Worm (Caenorhabditis elegans) whole organism, young adult: ENCODE measurements around the gene R02E4.2.
A peak's percentile ranks its signal among the peaks of the same experiment; 100 is the strongest.

Experiments used
- B0035.1 ChIP-seq: sonication (generic microtip); optimal IDR thresholded peaks from 2 replicates; lab custom pipeline; 2016; ENCODE audit warnings: missing genetic modification characterization, mild to moderate bottlenecking, missing compliant biosample characterization, missing genotype, missing genetic modification reagents
- B0261.1 ChIP-seq: sonication (generic microtip); optimal IDR thresholded peaks from 2 replicates; lab custom pipeline; 2016; ENCODE audit warnings: mild to moderate bottlenecking, missing genetic modification characterization, moderate library complexity, missing compliant biosample characterization
- F57C9.4 ChIP-seq: sonication (generic microtip); optimal IDR thresholded peaks from 2 replicates; lab custom pipeline; 2017; ENCODE audit warnings: mild to moderate bottlenecking, missing genetic modification characterization, missing compliant biosample characterization
- K12H6.12 ChIP-seq: fragments of 200-800 bp; sonication (Bioruptor generic); optimal IDR thresholded peaks from 2 replicates; lab custom pipeline; 2018; ENCODE audit warnings: mild to moderate bottlenecking, missing genetic modification characterization, missing compliant biosample characterization
- Y56A3A.18 ChIP-seq: fragments of 200-800 bp; sonication (Bioruptor generic); IDR thresholded peaks from 2 replicates; pipeline ENCODE4 v1.3.6; 2022; ENCODE audit warnings: missing genetic modification reagents, missing genetic modification characterization, missing compliant biosample characterization
- akir-1 ChIP-seq: fragments of 200-800 bp; sonication (Bioruptor generic); optimal IDR thresholded peaks from 2 replicates; lab custom pipeline; 2018; ENCODE audit warnings: mild to moderate bottlenecking, missing genetic modification characterization, moderate library complexity, missing compliant biosample characterization
- atf-7 ChIP-seq: sonication (generic microtip); optimal IDR thresholded peaks from 2 replicates; lab custom pipeline; 2017; ENCODE audit warnings: mild to moderate bottlenecking, missing genetic modification characterization, missing compliant biosample characterization
- attf-5 ChIP-seq: fragments of 200-800 bp; sonication (Bioruptor generic); optimal IDR thresholded peaks from 2 replicates; lab custom pipeline; 2018; ENCODE audit warnings: mild to moderate bottlenecking, missing genetic modification characterization, missing compliant biosample characterization
- attf-6 ChIP-seq: fragments of 200-800 bp; sonication (Bioruptor generic); IDR thresholded peaks from 2 replicates; pipeline ENCODE4 v1.3.6; 2022; ENCODE audit warnings: missing genetic modification reagents, missing genetic modification characterization, missing compliant biosample characterization
- bed-2 ChIP-seq: fragments of 200-800 bp; sonication (Bioruptor generic); IDR thresholded peaks from 2 replicates; pipeline ENCODE4 v1.3.6; 2022; ENCODE audit warnings: missing genetic modification reagents, missing genetic modification characterization, missing compliant biosample characterization
- ccch-3 ChIP-seq: fragments of 200-800 bp; sonication (Bioruptor generic); optimal IDR thresholded peaks from 2 replicates; lab custom pipeline; 2018; ENCODE audit warnings: mild to moderate bottlenecking, missing genetic modification characterization, missing compliant biosample characterization
- cebp-1 ChIP-seq, 2 experiments: fragments of 200-800 bp in 1 of 2; sonication (Bioruptor generic) in 1 of 2; sonication (generic microtip) in 1 of 2; IDR thresholded peaks in 1 of 2; optimal IDR thresholded peaks in 1 of 2; 2 replicates each; pipeline versions ENCODE4 v1.3.6 to Lab custom; 2017 to 2022; ENCODE audit warnings: missing compliant biosample characterization in 2 of 2, missing genetic modification characterization in 2 of 2, mild to moderate bottlenecking in 1 of 2, missing genetic modification reagents in 1 of 2, moderate library complexity in 1 of 2
- ceh-100 ChIP-seq: fragments of 200-800 bp; sonication (Bioruptor generic); IDR thresholded peaks from 2 replicates; pipeline ENCODE4 v1.3.6; 2022; ENCODE audit warnings: missing genetic modification reagents, missing genetic modification characterization, missing compliant biosample characterization
- ceh-27 ChIP-seq: fragments of 200-800 bp; sonication (Bioruptor generic); optimal IDR thresholded peaks from 2 replicates; lab custom pipeline; 2018; ENCODE audit warnings: mild to moderate bottlenecking, missing genetic modification characterization, moderate library complexity, missing compliant biosample characterization
- ceh-58 ChIP-seq: fragments of 200-800 bp; sonication (Bioruptor generic); IDR thresholded peaks from 2 replicates; pipeline ENCODE4 v1.3.6; 2022; ENCODE audit warnings: missing genetic modification characterization, missing compliant biosample characterization
- ceh-91 ChIP-seq: fragments of 200-800 bp; sonication (Bioruptor generic); IDR thresholded peaks from 2 replicates; pipeline ENCODE4 v1.3.6; 2022; ENCODE audit warnings: missing genetic modification reagents, missing genetic modification characterization, missing compliant biosample characterization
- dpl-1 ChIP-seq: fragments of 150-350 bp; optimal IDR thresholded peaks from 2 replicates; lab custom pipeline; 2014; ENCODE audit warnings: missing biosample characterization, missing genetic modification reagents, missing genetic modification characterization
- egrh-3 ChIP-seq: fragments of 200-800 bp; sonication (Bioruptor generic); IDR thresholded peaks from 2 replicates; pipeline ENCODE4 v1.3.6; 2022; ENCODE audit warnings: missing genetic modification reagents, missing genetic modification characterization, missing compliant biosample characterization
- gei-17 ChIP-seq: fragments of 200-800 bp; sonication (Bioruptor generic); optimal IDR thresholded peaks from 2 replicates; lab custom pipeline; 2018; ENCODE audit warnings: mild to moderate bottlenecking, missing genetic modification characterization, missing compliant biosample characterization
- hmg-1.2 ChIP-seq: fragments of 200-800 bp; sonication (Bioruptor generic); IDR thresholded peaks from 2 replicates; pipeline ENCODE4 v1.3.6; 2022; ENCODE audit warnings: missing genetic modification reagents, missing genetic modification characterization, missing compliant biosample characterization
- hrde-1 ChIP-seq: sonication (generic microtip); optimal IDR thresholded peaks from 2 replicates; lab custom pipeline; 2016; ENCODE audit warnings: missing genetic modification characterization, mild to moderate bottlenecking, missing compliant biosample characterization, moderate library complexity, missing genotype, missing genetic modification reagents, borderline replicate concordance
- lag-1 ChIP-seq: fragments of 200-800 bp; sonication (Bioruptor generic); IDR thresholded peaks from 2 replicates; pipeline ENCODE4 v1.3.6; 2022; ENCODE audit warnings: missing genetic modification reagents, missing genetic modification characterization, missing compliant biosample characterization
- lin-54 ChIP-seq: fragments of 200-800 bp; sonication (Bioruptor generic); optimal IDR thresholded peaks from 2 replicates; lab custom pipeline; 2018; ENCODE audit warnings: mild to moderate bottlenecking, missing genetic modification characterization, missing compliant biosample characterization
- lsl-1 ChIP-seq: fragments of 200-800 bp; sonication (Bioruptor generic); optimal IDR thresholded peaks from 2 replicates; lab custom pipeline; 2018; ENCODE audit warnings: mild to moderate bottlenecking, missing genetic modification characterization, moderate library complexity, missing compliant biosample characterization
- lsy-27 ChIP-seq: sonication (generic microtip); optimal IDR thresholded peaks from 2 replicates; lab custom pipeline; 2017; ENCODE audit warnings: missing genetic modification characterization, mild to moderate bottlenecking, missing compliant biosample characterization, antibody characterized with exemption, missing genotype, borderline replicate concordance; ENCODE audit not compliant: insufficient read depth
- madf-8 ChIP-seq: fragments of 200-800 bp; sonication (Bioruptor generic); conservative IDR thresholded peaks from 2 replicates; pipeline ENCODE4 v1.3.6; 2022; ENCODE audit warnings: missing genetic modification reagents, missing genetic modification characterization, missing compliant biosample characterization
- mcd-1 ChIP-seq: fragments of 200-800 bp; sonication (Bioruptor generic); IDR thresholded peaks from 2 replicates; pipeline ENCODE4 v1.3.6; 2022; ENCODE audit warnings: missing genetic modification reagents, missing genetic modification characterization, missing compliant biosample characterization
- mes-4 ChIP-seq: sonication (generic microtip); optimal IDR thresholded peaks from 2 replicates; lab custom pipeline; 2016; ENCODE audit warnings: missing genotype, missing genetic modification characterization, missing compliant biosample characterization
- nfya-1 ChIP-seq: sonication (generic microtip); optimal IDR thresholded peaks from 2 replicates; lab custom pipeline; 2017; ENCODE audit warnings: antibody characterized with exemption, missing compliant biosample characterization, missing genetic modification characterization, borderline replicate concordance; ENCODE audit not compliant: insufficient read depth
- nfya-2 ChIP-seq: fragments of 200-800 bp; sonication (Bioruptor generic); IDR thresholded peaks from 2 replicates; pipeline ENCODE4 v1.3.6; 2022; ENCODE audit warnings: missing genetic modification reagents, missing genetic modification characterization, missing compliant biosample characterization
- nhr-179 ChIP-seq: sonication (generic microtip); optimal IDR thresholded peaks from 2 replicates; lab custom pipeline; 2016; ENCODE audit warnings: mild to moderate bottlenecking, missing genetic modification characterization, missing compliant biosample characterization
- nhr-90 ChIP-seq: sonication (generic microtip); optimal IDR thresholded peaks from 2 replicates; lab custom pipeline; 2016; ENCODE audit warnings: missing genotype, mild to moderate bottlenecking, missing genetic modification characterization, missing compliant biosample characterization
- rpc-1 ChIP-seq, 2 experiments: fragments of 150-350 bp in 1 of 2; sonication (generic microtip) in 1 of 2; optimal IDR thresholded peaks; 2 replicates each; lab custom pipeline; 2014 to 2018; ENCODE audit warnings: missing biosample characterization in 1 of 2, missing genetic modification characterization in 1 of 2, missing genetic modification reagents in 1 of 2, missing genotype in 1 of 2
- snpc-1.3 ChIP-seq: sonication (generic microtip); optimal IDR thresholded peaks from 2 replicates; lab custom pipeline; 2017; ENCODE audit warnings: missing genetic modification characterization, mild to moderate bottlenecking, missing compliant biosample characterization, antibody characterized with exemption, moderate library complexity, missing genotype, missing genetic modification reagents; ENCODE audit not compliant: insufficient read depth
- somi-1 ChIP-seq: fragments of 200-800 bp; sonication (Bioruptor generic); optimal IDR thresholded peaks from 2 replicates; lab custom pipeline; 2018; ENCODE audit warnings: mild to moderate bottlenecking, missing genetic modification characterization, missing compliant biosample characterization
- tbx-9 ChIP-seq: sonication (generic microtip); optimal IDR thresholded peaks from 2 replicates; lab custom pipeline; 2016; ENCODE audit warnings: borderline replicate concordance, missing genetic modification characterization, inconsistent platforms, missing compliant biosample characterization
- tlf-1 ChIP-seq: fragments of 200-800 bp; sonication (Bioruptor generic); optimal IDR thresholded peaks from 2 replicates; lab custom pipeline; 2018; ENCODE audit warnings: mild to moderate bottlenecking, missing genetic modification characterization, missing compliant biosample characterization
- ztf-25 ChIP-seq: fragments of 200-800 bp; sonication (Bioruptor generic); IDR thresholded peaks from 2 replicates; pipeline ENCODE4 v1.3.6; 2022; ENCODE audit warnings: missing genetic modification reagents, missing genetic modification characterization, missing compliant biosample characterization
- ztf-28 ChIP-seq: fragments of 200-800 bp; sonication (Bioruptor generic); IDR thresholded peaks from 2 replicates; pipeline ENCODE4 v1.3.6; 2022; ENCODE audit warnings: missing genetic modification reagents, missing genetic modification characterization, missing compliant biosample characterization

The R02E4.2 gene

ce11 chrX:4153343-4153742 is 46.1 kb downstream of the R02E4.2 start, which contains the start of gene nck-1:
TSS of gene nck-1 (minus strand) at chrX:4153443.
- TF ChIP-seq nfya-1 (tag; lab: Kevin White, UChicago) (no peak), K12H6.12 (tag; lab: Kevin White, UChicago) (no peak), ceh-91 (GFP tag; lab: Robert Waterston, UW) (no peak), B0261.1 (no peak), lag-1 (GFP tag; lab: Robert Waterston, UW) (no peak)
- TF ChIP-seq, all 124 proteins: peak for 0

- TF ChIP-seq ztf-28 (GFP tag; lab: Robert Waterston, UW) = no peak
- TF ChIP-seq dpl-1 (GFP tag; lab: Kevin White, UChicago) = no peak
- TF ChIP-seq somi-1 (GFP tag; lab: Kevin White, UChicago) = no peak
- TF ChIP-seq ccch-3 (GFP tag; lab: Kevin White, UChicago) = no peak
- TF ChIP-seq nhr-90 (tag; lab: Kevin White, UChicago) = no peak
- no peak for TF ChIP-seq bed-2 (GFP tag; lab: Robert Waterston, UW)
- no peak for TF ChIP-seq lsl-1 (GFP tag; lab: Kevin White, UChicago)
- TF ChIP-seq nfya-2 (GFP tag; lab: Robert Waterston, UW) = no peak
- no peak for TF ChIP-seq B0035.1 (tag; lab: Kevin White, UChicago)
- TF ChIP-seq Y56A3A.18 (GFP tag; lab: Robert Waterston, UW) = no peak
- TF ChIP-seq tbx-9 (tag; lab: Kevin White, UChicago) = no peak
- no peak for TF ChIP-seq atf-7 (tag; lab: Kevin White, UChicago)
- no peak for TF ChIP-seq ceh-58
- no peak for TF ChIP-seq lin-54 (GFP tag; lab: Kevin White, UChicago)
- no peak for TF ChIP-seq egrh-3
- no peak for TF ChIP-seq nhr-179 (tag; lab: Kevin White, UChicago)
- no peak for TF ChIP-seq madf-8 (GFP tag; lab: Robert Waterston, UW)
Observed at ce11 chrX:4154784-4155183, 47.5 kb downstream of the R02E4.2 start.

ce11 chrX:4157896-4158295 is 50.6 kb downstream of the R02E4.2 start:
- no peak for TF ChIP-seq F57C9.4 (tag; lab: Kevin White, UChicago)
- no peak for TF ChIP-seq cebp-1 (GFP tag; IDR thresholded peaks at IDR 0.05; lab: Robert Waterston, UW)
- TF ChIP-seq cebp-1 (tag; optimal IDR thresholded peaks at IDR 0.05; lab: Kevin White, UChicago) = peak; percentile 13

- TF ChIP-seq cebp-1 (GFP tag; IDR thresholded peaks at IDR 0.05; lab: Robert Waterston, UW) = no peak
- peak; percentile 64 for TF ChIP-seq cebp-1 (tag; optimal IDR thresholded peaks at IDR 0.05; lab: Kevin White, UChicago)
- no peak for TF ChIP-seq ceh-27 (GFP tag; lab: Kevin White, UChicago)
- TF ChIP-seq tlf-1 (GFP tag; lab: Kevin White, UChicago) = no peak
- TF ChIP-seq lsy-27 = no peak
- TF ChIP-seq ztf-25 (GFP tag; lab: Robert Waterston, UW) = no peak
Observed at ce11 chrX:4159185-4159871, 52.1 kb downstream of the R02E4.2 start.

ce11 chrX:4159929-4160328 is 52.7 kb downstream of the R02E4.2 start:
- TF ChIP-seq bed-2 (GFP tag; lab: Robert Waterston, UW) = no peak
- TF ChIP-seq ceh-100 = no peak
- TF ChIP-seq akir-1 (GFP tag; lab: Kevin White, UChicago) = no peak
- no peak for TF ChIP-seq nfya-1 (tag; lab: Kevin White, UChicago)
- TF ChIP-seq snpc-1.3 = no peak
- no peak for TF ChIP-seq mcd-1 (GFP tag; lab: Robert Waterston, UW)
- no peak for TF ChIP-seq attf-5
- no peak for TF ChIP-seq rpc-1 (optimal IDR thresholded peaks at IDR 0.05; lab: Kevin White, UChicago)
- TF ChIP-seq rpc-1 (tag; optimal IDR thresholded peaks at IDR 0.05; lab: Kevin White, UChicago) = no peak
- no peak for TF ChIP-seq mes-4
- no peak for TF ChIP-seq ceh-27 (GFP tag; lab: Kevin White, UChicago)
- no peak for TF ChIP-seq attf-6 (GFP tag; lab: Robert Waterston, UW)
- TF ChIP-seq gei-17 (GFP tag; lab: Kevin White, UChicago) = no peak
- TF ChIP-seq ceh-91 (GFP tag; lab: Robert Waterston, UW) = no peak
- no peak for TF ChIP-seq hmg-1.2 (GFP tag; lab: Robert Waterston, UW)
- no peak for TF ChIP-seq F57C9.4 (tag; lab: Kevin White, UChicago)
- no peak for TF ChIP-seq hrde-1 (tag; lab: Kevin White, UChicago)
